Fruit fly (Drosophila melanogaster) Kc167 (cell line): ENCODE measurements around the gene Drsl4.

Experiments used
- Sin3A ChIP-seq: fragments of >200 bp; optimal IDR thresholded peaks from 2 replicates; lab custom pipeline; 2018; ENCODE audit warnings: missing external identifiers
- h ChIP-seq: fragments of >200 bp; optimal IDR thresholded peaks from 3 replicates; lab custom pipeline; 2018; ENCODE audit warnings: missing external identifiers
- insv ChIP-seq: fragments of >200 bp; optimal IDR thresholded peaks from 3 replicates; lab custom pipeline; 2018; ENCODE audit warnings: missing external identifiers
- psq ChIP-seq: fragments of >200 bp; optimal IDR thresholded peaks from 2 replicates; lab custom pipeline; 2017; ENCODE audit warnings: missing external identifiers
- ttk ChIP-seq: sonication (Bioruptor generic); optimal IDR thresholded peaks from 2 replicates; lab custom pipeline; 2017; ENCODE audit warnings: missing external identifiers

dm6 chr3L:3343260-3343659 is 27.8 kb downstream of the Drsl4 start:
- TF ChIP-seq Sin3A (lab: Kevin White, UChicago): no peak
- no peak for TF ChIP-seq ttk (lab: Kevin White, UChicago)
- no peak for TF ChIP-seq psq (lab: Kevin White, UChicago)
- no peak for TF ChIP-seq h (lab: Kevin White, UChicago)
- TF ChIP-seq insv (lab: Kevin White, UChicago): no peak
